Worm (Caenorhabditis elegans) whole organism, mixed stage, embryonic: ENCODE results near the gene C46A5.1.

ENCODE experiments used
- ces-1 ChIP-seq: fragments of 150-350 bp; optimal IDR thresholded peaks from 2 replicates; lab custom pipeline; 2014; ENCODE audit warnings: missing biosample characterization, missing genetic modification reagents, missing genetic modification characterization
- elt-1 ChIP-seq: sonication (generic microtip); optimal IDR thresholded peaks from 2 replicates; lab custom pipeline; 2017; ENCODE audit warnings: missing genetic modification characterization, mild to moderate bottlenecking, missing compliant biosample characterization, antibody characterized with exemption, moderate library complexity, borderline replicate concordance; ENCODE audit not compliant: insufficient read depth
- lin-13 ChIP-seq: fragments of 150-350 bp; optimal IDR thresholded peaks from 2 replicates; lab custom pipeline; 2014; ENCODE audit warnings: missing biosample characterization, missing genetic modification characterization
- lin-32 ChIP-seq: fragments of 200-800 bp; sonication (Bioruptor generic); optimal IDR thresholded peaks from 2 replicates; lab custom pipeline; 2018; ENCODE audit warnings: mild to moderate bottlenecking, missing genetic modification characterization, missing compliant biosample characterization
- lsy-2 ChIP-seq: fragments of 150-350 bp; optimal IDR thresholded peaks from 2 replicates; lab custom pipeline; 2014; ENCODE audit warnings: missing biosample characterization, missing genetic modification characterization
- nhr-12 ChIP-seq: fragments of 150-350 bp; optimal IDR thresholded peaks from 2 replicates; lab custom pipeline; 2014; ENCODE audit warnings: missing biosample characterization, missing genetic modification characterization
- unc-39 ChIP-seq: fragments of 150-350 bp; optimal IDR thresholded peaks from 2 replicates; lab custom pipeline; 2014; ENCODE audit warnings: missing biosample characterization, missing genetic modification characterization
- unc-62 ChIP-seq: fragments of 150-350 bp; optimal IDR thresholded peaks from 2 replicates; lab custom pipeline; 2014; ENCODE audit warnings: missing biosample characterization, missing genetic modification reagents, missing genetic modification characterization

DNA sequence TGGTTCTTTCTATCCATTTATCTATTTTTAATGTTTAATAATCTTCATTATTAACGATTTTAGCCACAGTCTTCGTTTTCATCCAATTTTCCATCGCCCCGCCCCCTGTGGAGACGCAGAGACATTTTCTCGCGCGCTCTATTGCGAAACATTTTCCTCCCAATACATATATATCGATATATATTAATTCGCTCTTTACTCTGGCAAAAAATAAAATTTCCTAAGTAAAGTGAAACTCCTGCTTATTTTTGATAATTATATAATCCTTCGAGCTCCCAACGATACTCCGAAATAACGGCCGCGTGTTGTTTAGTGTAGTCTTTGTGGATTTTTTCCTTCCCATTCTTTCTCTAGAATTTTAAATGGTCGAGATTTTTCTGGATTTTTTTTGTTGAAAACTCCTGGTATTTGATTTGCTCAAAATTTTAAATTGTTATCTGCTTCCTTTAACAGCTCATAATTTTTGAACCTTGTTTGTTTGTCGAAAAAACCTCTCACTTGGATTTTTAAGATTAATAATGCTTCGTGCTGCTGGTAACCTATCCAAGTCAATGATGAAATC, 35.2 kb upstream of the C46A5.1 start, which contains the start of gene sucg-1:
- TF ChIP-seq nhr-12 (tag; lab: Kevin White, UChicago) (no peak), lsy-2 (tag; lab: Kevin White, UChicago) (no peak), unc-39 (no peak), ces-1 (GFP tag; lab: Kevin White, UChicago) (peak; percentile 2), unc-62 (no peak), elt-1 (tag; lab: Kevin White, UChicago) (no peak), lin-32 (GFP tag; lab: Kevin White, UChicago) (no peak), lin-13 (no peak)
